Worm (Caenorhabditis elegans): Measurements from ENCODE around the gene srd-18.

DNA sequence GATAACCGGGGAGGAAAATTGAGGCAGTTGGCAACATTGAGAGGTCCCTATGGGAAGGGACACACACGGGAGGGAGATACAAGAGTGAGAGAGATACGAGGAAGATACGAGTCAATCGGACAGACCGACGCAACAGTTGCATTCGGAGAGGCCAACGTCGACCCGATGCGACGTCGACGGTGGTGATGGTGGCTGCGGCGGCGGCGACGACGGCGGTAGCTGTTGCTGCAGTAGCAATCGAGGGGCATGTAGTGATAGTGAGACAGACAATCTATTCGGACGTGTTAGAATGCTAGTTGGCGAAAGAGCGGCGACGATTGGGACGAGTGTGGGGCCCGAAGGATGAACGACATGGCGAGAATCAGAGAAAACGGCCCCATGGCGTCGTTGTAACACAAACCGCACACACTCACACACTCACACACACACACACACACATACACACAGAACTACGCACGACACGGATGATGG, 33.3 kb downstream of the srd-18 start:
- TF ChIP-seq pqm-1 (tag; optimal IDR thresholded peaks at IDR 0.05) = no peak
- no peak for TF ChIP-seq elt-3 (tag; optimal IDR thresholded peaks at IDR 0.05)
- no peak for TF ChIP-seq ztf-4 (tag; optimal IDR thresholded peaks at IDR 0.05)
- no peak for TF ChIP-seq elt-1 (tag; optimal IDR thresholded peaks at IDR 0.05)
- TF ChIP-seq fkh-10 (GFP tag; optimal IDR thresholded peaks at IDR 0.05) = no peak
- TF ChIP-seq unc-39 (tag; optimal IDR thresholded peaks at IDR 0.05) = no peak
- no peak for TF ChIP-seq snpc-4 (tag; optimal IDR thresholded peaks at IDR 0.05)
- TF ChIP-seq nhr-76 (tag; optimal IDR thresholded peaks at IDR 0.05) = no peak
- no peak for TF ChIP-seq lin-15B (tag; optimal IDR thresholded peaks at IDR 0.05)
- no peak for TF ChIP-seq egl-27 (tag; optimal IDR thresholded peaks at IDR 0.05)
- TF ChIP-seq unc-62 (GFP tag; optimal IDR thresholded peaks at IDR 0.05) = no peak

Data from whole organism, L3 larva.